Worm (Caenorhabditis elegans): ENCODE results near the gene tomm-70.

- no peak for TF ChIP-seq ztf-23 (GFP tag; IDR thresholded peaks at IDR 0.05)
- TF ChIP-seq tab-1 (GFP tag; IDR thresholded peaks at IDR 0.05), result no peak
- no peak for TF ChIP-seq med-1 (GFP tag; optimal IDR thresholded peaks at IDR 0.05; ENCODE audit: insufficient read depth)
- no peak for TF ChIP-seq klf-2 (GFP tag; conservative IDR thresholded peaks at IDR 0.05)
- no peak for TF ChIP-seq flt-1 (GFP tag; IDR thresholded peaks at IDR 0.05)
- TF ChIP-seq cog-1 (tag; optimal IDR thresholded peaks at IDR 0.05), result no peak
Measured at ce11 chrIII:8704765-8705164, 49.8 kb downstream of the tomm-70 start, which contains the start of gene B0303.16.

Data from whole organism, midembryonic.